Worm (Caenorhabditis elegans) whole organism, late embryonic: ENCODE measurements around the gene wdfy-2.

Experiments
- C08G9.2 ChIP-seq: sonication (generic microtip); optimal IDR thresholded peaks from 2 replicates; lab custom pipeline; 2016; ENCODE audit warnings: mild to moderate bottlenecking, missing genetic modification characterization, moderate library complexity, missing compliant biosample characterization
- C38D4.7 ChIP-seq: fragments of 200-800 bp; sonication (Bioruptor generic); optimal IDR thresholded peaks from 2 replicates; lab custom pipeline; 2018; ENCODE audit warnings: mild to moderate bottlenecking, missing genetic modification characterization, moderate library complexity, missing compliant biosample characterization
- F13H6.1 ChIP-seq: sonication (generic microtip); optimal IDR thresholded peaks from 2 replicates; lab custom pipeline; 2016; ENCODE audit warnings: missing genetic modification characterization, missing compliant biosample characterization
- K02D7.2 ChIP-seq: sonication (generic microtip); optimal IDR thresholded peaks from 2 replicates; lab custom pipeline; 2017; ENCODE audit warnings: mild to moderate bottlenecking, missing genetic modification characterization, missing compliant biosample characterization
- K09A11.1 ChIP-seq: sonication (generic microtip); optimal IDR thresholded peaks from 2 replicates; lab custom pipeline; 2017; ENCODE audit warnings: antibody characterized with exemption, mild to moderate bottlenecking, missing genetic modification characterization, missing compliant biosample characterization; ENCODE audit not compliant: insufficient read depth
- T23F11.4 ChIP-seq: fragments of 200-800 bp; sonication (Bioruptor generic); optimal IDR thresholded peaks from 2 replicates; lab custom pipeline; 2018; ENCODE audit warnings: mild to moderate bottlenecking, missing genetic modification characterization, missing compliant biosample characterization
- Y22D7AL.16 ChIP-seq: sonication (generic microtip); optimal IDR thresholded peaks from 2 replicates; lab custom pipeline; 2016; ENCODE audit warnings: missing genetic modification characterization, missing compliant biosample characterization
- ahr-1 ChIP-seq: sonication (generic microtip); optimal IDR thresholded peaks from 2 replicates; lab custom pipeline; 2016; ENCODE audit warnings: missing genetic modification characterization, missing compliant biosample characterization
- ama-1 ChIP-seq: fragments of 150-350 bp; optimal IDR thresholded peaks from 2 replicates; lab custom pipeline; 2014
- ceh-14 ChIP-seq: sonication (generic microtip); optimal IDR thresholded peaks from 2 replicates; lab custom pipeline; 2016; ENCODE audit warnings: missing genotype, missing genetic modification characterization, missing compliant biosample characterization
- ceh-18 ChIP-seq: sonication (generic microtip); optimal IDR thresholded peaks from 2 replicates; lab custom pipeline; 2016; ENCODE audit warnings: missing genetic modification characterization, missing compliant biosample characterization
- ceh-19 ChIP-seq: fragments of 200-800 bp; sonication (Bioruptor generic); optimal IDR thresholded peaks from 2 replicates; lab custom pipeline; 2018; ENCODE audit warnings: mild to moderate bottlenecking, missing genetic modification characterization, missing compliant biosample characterization
- ceh-2 ChIP-seq: sonication (generic microtip); optimal IDR thresholded peaks from 2 replicates; lab custom pipeline; 2016; ENCODE audit warnings: missing genotype, missing genetic modification characterization, missing compliant biosample characterization
- ceh-22 ChIP-seq: sonication (generic microtip); optimal IDR thresholded peaks from 2 replicates; lab custom pipeline; 2017; ENCODE audit warnings: missing biosample characterization, missing genetic modification characterization
- ceh-45 ChIP-seq: fragments of 200-800 bp; sonication (Bioruptor generic); IDR thresholded peaks from 2 replicates; pipeline ENCODE4 v1.3.6; 2022; ENCODE audit warnings: missing genetic modification reagents, missing genetic modification characterization, missing compliant biosample characterization
- ceh-48 ChIP-seq: sonication (generic microtip); optimal IDR thresholded peaks from 2 replicates; lab custom pipeline; 2016; ENCODE audit warnings: missing genetic modification characterization, inconsistent platforms, missing compliant biosample characterization
- ceh-9 ChIP-seq: sonication (generic microtip); optimal IDR thresholded peaks from 2 replicates; lab custom pipeline; 2016; ENCODE audit warnings: mild to moderate bottlenecking, missing genetic modification characterization, inconsistent platforms, missing compliant biosample characterization
- che-1 ChIP-seq: sonication (generic microtip); optimal IDR thresholded peaks from 2 replicates; lab custom pipeline; 2016; ENCODE audit warnings: mild to moderate bottlenecking, missing genetic modification characterization, missing compliant biosample characterization
- dmd-4 ChIP-seq: sonication (generic microtip); optimal IDR thresholded peaks from 2 replicates; lab custom pipeline; 2016; ENCODE audit warnings: borderline replicate concordance, missing genetic modification characterization, missing compliant biosample characterization
- dve-1 ChIP-seq: sonication (generic microtip); optimal IDR thresholded peaks from 2 replicates; lab custom pipeline; 2017; ENCODE audit warnings: antibody characterized with exemption, mild to moderate bottlenecking, missing genetic modification characterization, missing compliant biosample characterization
- elt-2 ChIP-seq: sonication (generic microtip); optimal IDR thresholded peaks from 2 replicates; lab custom pipeline; 2016; ENCODE audit warnings: missing genetic modification reagents, missing genetic modification characterization, missing compliant biosample characterization
- elt-4 ChIP-seq: sonication (generic microtip); optimal IDR thresholded peaks from 2 replicates; lab custom pipeline; 2016; ENCODE audit warnings: missing genetic modification characterization, missing compliant biosample characterization
- ets-4 ChIP-seq: sonication (generic microtip); optimal IDR thresholded peaks from 2 replicates; lab custom pipeline; 2016; ENCODE audit warnings: missing genetic modification characterization, missing compliant biosample characterization
- eyg-1 ChIP-seq: sonication (generic microtip); optimal IDR thresholded peaks from 2 replicates; lab custom pipeline; 2016; ENCODE audit warnings: missing genotype, missing genetic modification characterization, missing compliant biosample characterization
- fkh-10 ChIP-seq: fragments of 150-350 bp; optimal IDR thresholded peaks from 2 replicates; lab custom pipeline; 2014; ENCODE audit warnings: missing biosample characterization, missing genetic modification reagents, missing genetic modification characterization
- hlh-15 ChIP-seq: sonication (generic microtip); optimal IDR thresholded peaks from 2 replicates; lab custom pipeline; 2016; ENCODE audit warnings: missing genetic modification characterization, missing compliant biosample characterization
- hlh-30 ChIP-seq: sonication (generic microtip); optimal IDR thresholded peaks from 2 replicates; lab custom pipeline; 2017; ENCODE audit warnings: antibody characterized with exemption, missing genetic modification characterization, missing compliant biosample characterization; ENCODE audit not compliant: insufficient read depth
- hlh-6 ChIP-seq: sonication (generic microtip); optimal IDR thresholded peaks from 2 replicates; lab custom pipeline; 2016; ENCODE audit warnings: missing genotype, missing genetic modification characterization, missing compliant biosample characterization
- lim-6 ChIP-seq: sonication (generic microtip); optimal IDR thresholded peaks from 2 replicates; lab custom pipeline; 2016; ENCODE audit warnings: missing genetic modification characterization, missing compliant biosample characterization
- lin-11 ChIP-seq: fragments of 200-800 bp; sonication (Bioruptor generic); optimal IDR thresholded peaks from 2 replicates; lab custom pipeline; 2018; ENCODE audit warnings: mild to moderate bottlenecking, missing genetic modification characterization, missing compliant biosample characterization
- madf-2 ChIP-seq: sonication (generic microtip); optimal IDR thresholded peaks from 2 replicates; lab custom pipeline; 2017; ENCODE audit warnings: missing genetic modification characterization, missing compliant biosample characterization
- mec-3 ChIP-seq: sonication (generic microtip); optimal IDR thresholded peaks from 2 replicates; lab custom pipeline; 2016; ENCODE audit warnings: borderline replicate concordance, missing genetic modification characterization, missing compliant biosample characterization
- nfya-1 ChIP-seq: sonication (generic microtip); optimal IDR thresholded peaks from 2 replicates; lab custom pipeline; 2017; ENCODE audit warnings: missing genetic modification characterization, mild to moderate bottlenecking, missing compliant biosample characterization, antibody characterized with exemption, moderate library complexity
- nhr-11 ChIP-seq: fragments of 150-350 bp; optimal IDR thresholded peaks from 2 replicates; lab custom pipeline; 2014; ENCODE audit warnings: missing biosample characterization, missing genetic modification characterization
- nhr-232 ChIP-seq: sonication (generic microtip); optimal IDR thresholded peaks from 2 replicates; lab custom pipeline; 2016; ENCODE audit warnings: missing genetic modification characterization, missing compliant biosample characterization
- npax-4 ChIP-seq: sonication (generic microtip); optimal IDR thresholded peaks from 2 replicates; lab custom pipeline; 2016; ENCODE audit warnings: missing genetic modification characterization, missing compliant biosample characterization
- pat-9 ChIP-seq: fragments of 200-800 bp; sonication (Bioruptor generic); optimal IDR thresholded peaks from 2 replicates; lab custom pipeline; 2018; ENCODE audit warnings: mild to moderate bottlenecking, missing genetic modification characterization, moderate library complexity, missing compliant biosample characterization
- pax-1 ChIP-seq: fragments of 150-350 bp; optimal IDR thresholded peaks from 2 replicates; lab custom pipeline; 2014; ENCODE audit warnings: missing biosample characterization, missing genetic modification characterization
- pha-2 ChIP-seq: sonication (generic microtip); optimal IDR thresholded peaks from 2 replicates; lab custom pipeline; 2017; ENCODE audit warnings: mild to moderate bottlenecking, missing genetic modification characterization, missing compliant biosample characterization
- pha-4 ChIP-seq: fragments of 150-350 bp; optimal IDR thresholded peaks from 2 replicates; lab custom pipeline; 2018; ENCODE audit warnings: missing biosample characterization, missing genetic modification reagents, missing genetic modification characterization
- pqm-1 ChIP-seq: sonication (generic microtip); optimal IDR thresholded peaks from 2 replicates; lab custom pipeline; 2016; ENCODE audit warnings: missing genetic modification characterization, missing compliant biosample characterization
- pros-1 ChIP-seq: fragments of 150-350 bp; optimal IDR thresholded peaks from 2 replicates; lab custom pipeline; 2014; ENCODE audit warnings: missing biosample characterization, missing genetic modification reagents, missing genetic modification characterization
- ref-2 ChIP-seq: sonication (generic microtip); optimal IDR thresholded peaks from 2 replicates; lab custom pipeline; 2016; ENCODE audit warnings: missing genetic modification characterization, missing compliant biosample characterization
- sdc-2 ChIP-seq: sonication (generic microtip); optimal IDR thresholded peaks from 2 replicates; lab custom pipeline; 2016; ENCODE audit warnings: missing genotype, missing genetic modification characterization, missing compliant biosample characterization
- sox-2 ChIP-seq: fragments of 200-800 bp; sonication (Bioruptor generic); IDR thresholded peaks from 2 replicates; pipeline ENCODE4 v1.3.6; 2022; ENCODE audit warnings: missing genetic modification reagents, missing genetic modification characterization, missing compliant biosample characterization
- sox-4 ChIP-seq: sonication (generic microtip); optimal IDR thresholded peaks from 2 replicates; lab custom pipeline; 2017; ENCODE audit warnings: mild to moderate bottlenecking, missing genetic modification characterization, inconsistent platforms, missing compliant biosample characterization
- syd-9 ChIP-seq: sonication (generic microtip); optimal IDR thresholded peaks from 2 replicates; lab custom pipeline; 2016; ENCODE audit warnings: mild to moderate bottlenecking, missing genetic modification characterization, moderate library complexity, missing compliant biosample characterization
- tbx-2 ChIP-seq: sonication (generic microtip); optimal IDR thresholded peaks from 2 replicates; lab custom pipeline; 2016; ENCODE audit warnings: missing genetic modification characterization, missing compliant biosample characterization
- tbx-7 ChIP-seq: sonication (generic microtip); optimal IDR thresholded peaks from 2 replicates; lab custom pipeline; 2016; ENCODE audit warnings: missing genotype, missing genetic modification characterization, missing compliant biosample characterization
- unc-3 ChIP-seq, 2 experiments: fragments of 200-800 bp in 1 of 2; sonication (Bioruptor generic) in 1 of 2; sonication (generic microtip) in 1 of 2; conservative IDR thresholded peaks in 1 of 2; optimal IDR thresholded peaks in 1 of 2; 2 replicates each; pipeline versions ENCODE4 v1.3.6 to Lab custom; 2016 to 2022; ENCODE audit warnings: missing compliant biosample characterization in 2 of 2, missing genetic modification characterization in 2 of 2, missing genetic modification reagents in 1 of 2
- unc-42 ChIP-seq: sonication (generic microtip); optimal IDR thresholded peaks from 2 replicates; lab custom pipeline; 2016; ENCODE audit warnings: missing genotype, missing genetic modification characterization, missing compliant biosample characterization
- unc-55 ChIP-seq: sonication (generic microtip); optimal IDR thresholded peaks from 2 replicates; lab custom pipeline; 2017; ENCODE audit warnings: missing biosample characterization, missing genetic modification reagents, missing genetic modification characterization
- unc-86 ChIP-seq: sonication (generic microtip); optimal IDR thresholded peaks from 2 replicates; lab custom pipeline; 2016; ENCODE audit warnings: missing genetic modification characterization, missing compliant biosample characterization
- zip-5 ChIP-seq: sonication (generic microtip); optimal IDR thresholded peaks from 2 replicates; lab custom pipeline; 2016; ENCODE audit warnings: missing genetic modification characterization, missing compliant biosample characterization

wdfy-2 gene

ce11 chrII:9356723-9357122, 37.1 kb downstream of the wdfy-2 start:
- TF ChIP-seq npax-4 (tag; lab: Kevin White, UChicago): no peak
- no peak for TF ChIP-seq zip-5 (tag; lab: Kevin White, UChicago)
- TF ChIP-seq ref-2 (tag; lab: Kevin White, UChicago): peak; percentile 30
- TF ChIP-seq che-1: no peak
- TF ChIP-seq K02D7.2: no peak
- TF ChIP-seq lim-6: no peak
- no peak for TF ChIP-seq unc-86
- TF ChIP-seq pha-4 (tag; lab: Kevin White, UChicago): no peak
- no peak for TF ChIP-seq elt-2 (tag; lab: Kevin White, UChicago)
- no peak for TF ChIP-seq C38D4.7
- no peak for TF ChIP-seq K09A11.1
- TF ChIP-seq pat-9: no peak
- no peak for TF ChIP-seq C08G9.2 (tag; lab: Kevin White, UChicago)
- peak; percentile 32 for TF ChIP-seq ceh-19 (GFP tag; lab: Kevin White, UChicago)
- TF ChIP-seq pax-1 (tag; lab: Kevin White, UChicago): no peak
- no peak for TF ChIP-seq lin-11 (tag; lab: Kevin White, UChicago)
- peak; percentile 69 for TF ChIP-seq nfya-1 (tag; lab: Kevin White, UChicago)
- no peak for TF ChIP-seq elt-4 (tag; lab: Kevin White, UChicago)
- TF ChIP-seq ets-4 (tag; lab: Kevin White, UChicago): no peak
- no peak for TF ChIP-seq pqm-1 (tag; lab: Kevin White, UChicago)
- no peak for TF ChIP-seq tbx-7 (tag; lab: Kevin White, UChicago)
- no peak for TF ChIP-seq sox-2 (GFP tag; lab: Robert Waterston, UW)
- no peak for TF ChIP-seq sdc-2
- TF ChIP-seq madf-2 (tag; lab: Kevin White, UChicago): no peak
- TF ChIP-seq ahr-1 (tag; lab: Kevin White, UChicago): no peak
- peak; percentile 7 for TF ChIP-seq unc-42 (tag; lab: Kevin White, UChicago)
- TF ChIP-seq dmd-4 (tag; lab: Kevin White, UChicago): no peak
- no peak for TF ChIP-seq ceh-9 (tag; lab: Kevin White, UChicago)
- TF ChIP-seq F13H6.1 (tag; lab: Kevin White, UChicago): no peak
- TF ChIP-seq mec-3 (tag; lab: Kevin White, UChicago): no peak
- TF ChIP-seq fkh-10 (GFP tag; lab: Kevin White, UChicago): no peak
- no peak for TF ChIP-seq ceh-45
- TF ChIP-seq dve-1 (tag; lab: Kevin White, UChicago): peak; percentile 2
- TF ChIP-seq Y22D7AL.16 (tag; lab: Kevin White, UChicago): no peak
- TF ChIP-seq tbx-2: peak; percentile 38
- 0 out of 2 replicates have a peak, but pooled peaks have one; percentile 18 for TF ChIP-seq unc-3 (GFP tag; conservative IDR thresholded peaks at IDR 0.05; lab: Robert Waterston, UW)
- TF ChIP-seq unc-3 (tag; optimal IDR thresholded peaks at IDR 0.05; lab: Kevin White, UChicago): no peak
- no peak for TF ChIP-seq sox-4 (tag; lab: Kevin White, UChicago)
- no peak for TF ChIP-seq ceh-14 (tag; lab: Kevin White, UChicago)
- TF ChIP-seq hlh-30 (tag; lab: Kevin White, UChicago): peak; percentile 54
- no peak for TF ChIP-seq hlh-15 (tag; lab: Kevin White, UChicago)
- TF ChIP-seq pha-2 (tag; lab: Kevin White, UChicago): no peak
- TF ChIP-seq ceh-2: no peak
- TF ChIP-seq unc-55: peak; percentile 18
- no peak for TF ChIP-seq syd-9 (tag; lab: Kevin White, UChicago)
- TF ChIP-seq ceh-48 (tag; lab: Kevin White, UChicago): no peak
- TF ChIP-seq ceh-22: peak; percentile 12
- no peak for TF ChIP-seq hlh-6
- peak; percentile 74 for TF ChIP-seq ceh-18 (tag; lab: Kevin White, UChicago)
- TF ChIP-seq nhr-11 (tag; lab: Kevin White, UChicago): no peak
- TF ChIP-seq nhr-232 (tag; lab: Kevin White, UChicago): no peak
- no peak for TF ChIP-seq ama-1 (lab: Kevin White, UChicago)
- no peak for TF ChIP-seq T23F11.4 (GFP tag; lab: Kevin White, UChicago)
- no peak for TF ChIP-seq pros-1
- TF ChIP-seq eyg-1: no peak
